Worm (Caenorhabditis elegans): Measurements from ENCODE around the gene srw-112.

DNA sequence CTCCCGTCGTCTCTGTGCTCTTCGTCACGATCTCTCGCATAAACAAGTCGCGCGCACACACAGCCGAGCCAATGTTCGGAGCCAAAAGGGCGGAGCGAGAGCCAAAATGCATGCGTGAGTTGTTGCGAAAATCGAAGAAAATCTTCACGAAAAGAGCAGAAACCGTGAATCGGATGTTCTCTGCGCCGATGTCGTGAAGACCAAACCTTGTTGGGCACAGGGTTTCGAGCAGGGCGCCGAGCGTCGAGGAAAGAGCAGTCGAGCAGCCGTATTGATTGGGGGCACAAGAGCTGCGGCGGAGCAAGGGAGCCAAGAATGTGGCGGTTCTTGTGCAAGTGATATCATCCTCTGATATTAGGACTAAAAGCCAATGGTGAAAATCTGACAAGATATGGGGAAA is 40.5 kb upstream of the srw-112 start:
- no peak for TF ChIP-seq ces-1 (GFP tag; optimal IDR thresholded peaks at IDR 0.05)
- TF ChIP-seq lsy-2 (tag; optimal IDR thresholded peaks at IDR 0.05) = no peak
- TF ChIP-seq nhr-76 (tag; optimal IDR thresholded peaks at IDR 0.05) = no peak

All from whole organism, mixed stage, embryonic.